Worm (Caenorhabditis elegans) whole organism, mixed stage, embryonic: Measurements from ENCODE around the gene F01D5.6.

Source experiments
- cnd-1 ChIP-seq: fragments of 200-800 bp; sonication (Bioruptor generic); optimal IDR thresholded peaks from 2 replicates; lab custom pipeline; 2018; ENCODE audit warnings: mild to moderate bottlenecking, missing genetic modification characterization, missing compliant biosample characterization
- mep-1 ChIP-seq: fragments of 150-350 bp; optimal IDR thresholded peaks from 2 replicates; lab custom pipeline; 2017; ENCODE audit warnings: missing biosample characterization, missing genetic modification reagents, missing genetic modification characterization, inconsistent platforms
- nhr-76 ChIP-seq: sonication (generic microtip); optimal IDR thresholded peaks from 2 replicates; lab custom pipeline; 2017; ENCODE audit warnings: missing biosample characterization, missing genetic modification characterization
- ztf-11 ChIP-seq: fragments of 150-350 bp; optimal IDR thresholded peaks from 2 replicates; lab custom pipeline; 2014; ENCODE audit warnings: missing biosample characterization, missing genetic modification characterization

- TF ChIP-seq ztf-11 (tag; lab: Kevin White, UChicago) (no peak), nhr-76 (tag; lab: Kevin White, UChicago) (no peak), mep-1 (peak; percentile 56), cnd-1 (tag; lab: Kevin White, UChicago) (peak; percentile 52)
Measured at ce11 chrII:14050506-14050905, 44.2 kb downstream of the F01D5.6 start.
